Fruit fly (Drosophila melanogaster) whole organism, adult: Measurements from ENCODE around the gene 5-HT2B.
A peak's percentile ranks its signal among the peaks of the same experiment; 100 is the strongest.

ENCODE experiments used
- CG11617 ChIP-seq: fragments of 200-800 bp; sonication (Bioruptor generic); optimal IDR thresholded peaks from 2 replicates; lab custom pipeline; 2017; ENCODE audit warnings: mild to moderate bottlenecking, missing biosample characterization, missing genetic modification reagents, missing genetic modification characterization
- CG12768 ChIP-seq: fragments of 200-800 bp; sonication (Bioruptor generic); optimal IDR thresholded peaks from 2 replicates; lab custom pipeline; 2017; ENCODE audit warnings: missing biosample characterization, missing genetic modification characterization, mild to moderate bottlenecking, moderate library complexity, missing genetic modification reagents
- CG14711 ChIP-seq: fragments of 200-800 bp; sonication (Bioruptor generic); optimal IDR thresholded peaks from 2 replicates; lab custom pipeline; 2018; ENCODE audit warnings: missing biosample characterization, mild to moderate bottlenecking, missing genetic modification characterization, moderate library complexity
- CG1620 ChIP-seq: fragments of 200-800 bp; sonication (Bioruptor generic); optimal IDR thresholded peaks from 2 replicates; lab custom pipeline; 2016; ENCODE audit warnings: missing biosample characterization, missing genetic modification characterization
- CG33017 ChIP-seq: fragments of 200-800 bp; sonication (Bioruptor generic); optimal IDR thresholded peaks from 2 replicates; lab custom pipeline; 2018; ENCODE audit warnings: missing biosample characterization, mild to moderate bottlenecking, missing genetic modification characterization, moderate library complexity
- CG5204 ChIP-seq: fragments of 200-800 bp; sonication (Bioruptor generic); optimal IDR thresholded peaks from 2 replicates; lab custom pipeline; 2016; ENCODE audit warnings: missing biosample characterization, missing genetic modification characterization
- CG7045 ChIP-seq: fragments of 200-800 bp; sonication (Bioruptor generic); optimal IDR thresholded peaks from 2 replicates; lab custom pipeline; 2017; ENCODE audit warnings: missing biosample characterization, mild to moderate bottlenecking, missing genetic modification characterization
- CG7101 ChIP-seq: fragments of 200-800 bp; sonication (Bioruptor generic); optimal IDR thresholded peaks from 2 replicates; lab custom pipeline; 2018; ENCODE audit warnings: missing biosample characterization, mild to moderate bottlenecking, missing genetic modification characterization, moderate library complexity
- Clk ChIP-seq: fragments of 200-800 bp; sonication (Bioruptor generic); optimal IDR thresholded peaks from 2 replicates; lab custom pipeline; 2017; ENCODE audit warnings: missing biosample characterization, missing genetic modification characterization
- Crg-1 ChIP-seq: fragments of 200-800 bp; sonication (Bioruptor generic); optimal IDR thresholded peaks from 2 replicates; lab custom pipeline; 2016; ENCODE audit warnings: missing biosample characterization, missing genetic modification characterization
- Hr96 ChIP-seq: fragments of 200-800 bp; sonication (Bioruptor generic); optimal IDR thresholded peaks from 2 replicates; lab custom pipeline; 2016; ENCODE audit warnings: missing biosample characterization, missing genetic modification characterization
- Mnt ChIP-seq: fragments of 200-800 bp; sonication (Bioruptor generic); optimal IDR thresholded peaks from 2 replicates; lab custom pipeline; 2016; ENCODE audit warnings: missing biosample characterization, mild to moderate bottlenecking, missing genetic modification characterization
- bab1 ChIP-seq: fragments of 200-800 bp; sonication (Bioruptor generic); optimal IDR thresholded peaks from 3 replicates; lab custom pipeline; 2019; ENCODE audit warnings: missing biosample characterization, mild to moderate bottlenecking, missing genetic modification characterization, moderate library complexity
- cic ChIP-seq: fragments of 200-800 bp; sonication (Bioruptor generic); optimal IDR thresholded peaks from 2 replicates; lab custom pipeline; 2017; ENCODE audit warnings: missing biosample characterization, mild to moderate bottlenecking, missing genetic modification characterization, moderate library complexity
- cnc ChIP-seq, 2 experiments: fragments of >200 bp; optimal IDR thresholded peaks; 2 replicates each; lab custom pipeline; 2017
- kay ChIP-seq: fragments of 200-800 bp; sonication (Bioruptor generic); peaks from one replicate; lab custom pipeline; 2016; ENCODE audit warnings: missing biosample characterization, missing genetic modification characterization, borderline replicate concordance
- ovo ChIP-seq: fragments of 200-800 bp; sonication (Bioruptor generic); optimal IDR thresholded peaks from 2 replicates; lab custom pipeline; 2016; ENCODE audit warnings: missing biosample characterization, missing genetic modification characterization
- pad ChIP-seq: fragments of 200-800 bp; sonication (Bioruptor generic); optimal IDR thresholded peaks from 3 replicates; lab custom pipeline; 2017; ENCODE audit warnings: missing biosample characterization, missing genetic modification characterization, mild to moderate bottlenecking, moderate library complexity, missing genetic modification reagents
- tj ChIP-seq: fragments of 200-800 bp; sonication (Bioruptor generic); optimal IDR thresholded peaks from 3 replicates; lab custom pipeline; 2017; ENCODE audit warnings: missing biosample characterization, mild to moderate bottlenecking, missing genetic modification characterization, moderate library complexity
- toe ChIP-seq: fragments of 200-800 bp; sonication (Bioruptor generic); optimal IDR thresholded peaks from 2 replicates; lab custom pipeline; 2016; ENCODE audit warnings: missing biosample characterization, missing genetic modification characterization

Gene 5-HT2B

DNA sequence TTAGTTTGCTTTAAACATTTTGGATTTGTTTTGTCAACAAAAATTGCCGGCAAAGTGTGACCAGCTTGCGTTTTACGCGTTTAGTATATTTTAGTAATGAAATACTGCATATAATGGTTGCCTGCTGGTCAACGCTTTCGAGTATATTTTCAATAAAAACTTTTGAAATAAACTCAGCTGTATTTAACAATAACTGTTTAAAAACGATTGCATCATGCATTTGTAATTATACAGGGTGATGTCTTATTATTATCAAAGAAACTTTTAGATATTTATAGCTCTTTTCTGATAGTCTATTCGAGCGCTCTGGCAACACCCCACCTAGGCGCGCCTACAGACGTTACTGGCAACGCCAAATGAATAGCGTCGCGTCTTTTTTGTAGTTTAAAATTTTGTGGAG, 14.2 kb upstream of the 5-HT2B start, which contains the start of gene Cenp-C:
Cenp-C (plus strand) TSS at position 332 of the 400 bp plus-strand sequence.
- no peak for TF ChIP-seq pad (GFP tag; lab: Kevin White, UChicago)
- TF ChIP-seq tj: peak; percentile 29
- peak; percentile 46 for TF ChIP-seq CG14711 (tag; lab: Kevin White, UChicago)
- TF ChIP-seq toe: peak; percentile 59
- no peak for TF ChIP-seq CG12768 (GFP tag; lab: Kevin White, UChicago)
- peak; percentile 29 for TF ChIP-seq CG7101
- TF ChIP-seq CG11617: no peak
- TF ChIP-seq CG5204 (GFP tag; lab: Kevin White, UChicago): no peak
- no peak for TF ChIP-seq ovo (GFP tag; lab: Kevin White, UChicago)
- TF ChIP-seq kay: peak; percentile 7
- no peak for TF ChIP-seq CG1620 (GFP tag; lab: Kevin White, UChicago)
- peak; percentile 20 for TF ChIP-seq bab1 (GFP tag; lab: Kevin White, UChicago)
- peak; percentile 10 for TF ChIP-seq Hr96 (GFP tag; lab: Kevin White, UChicago)
- TF ChIP-seq CG7045 (GFP tag; lab: Kevin White, UChicago): no peak
- peak; percentile 32 for TF ChIP-seq Crg-1 (GFP tag; lab: Kevin White, UChicago)
- TF ChIP-seq Clk: no peak
- TF ChIP-seq cnc (optimal IDR thresholded peaks at IDR 0.05; lab: Kevin White, UChicago): no peak

DNA sequence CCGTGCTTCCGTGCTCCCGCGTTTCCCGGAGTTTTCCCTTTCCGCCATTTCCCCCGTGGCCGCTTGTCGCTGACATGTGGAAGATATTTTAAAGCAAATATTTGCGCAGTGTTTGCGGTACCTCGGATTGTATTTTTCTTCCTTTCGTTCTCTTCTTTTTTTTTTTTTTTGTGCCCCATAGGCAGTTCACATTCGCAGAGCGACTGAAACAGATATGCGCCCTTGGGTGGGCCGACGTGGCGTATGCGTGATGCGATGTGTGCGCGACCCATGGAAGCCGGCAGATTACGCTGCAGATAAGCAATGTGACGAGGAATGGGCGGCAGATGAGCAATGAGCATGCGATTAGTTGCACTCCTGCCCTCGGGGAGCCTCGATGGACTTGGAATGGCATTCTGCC, 9.9 kb downstream of the 5-HT2B start:
- TF ChIP-seq CG11617 (no peak), cnc (optimal IDR thresholded peaks at IDR 0.05; lab: Kevin White, UChicago) (no peak), Mnt (GFP tag; lab: Kevin White, UChicago) (no peak), CG7101 (no peak), bab1 (GFP tag; lab: Kevin White, UChicago) (no peak), pad (GFP tag; lab: Kevin White, UChicago) (no peak), CG12768 (GFP tag; lab: Kevin White, UChicago) (no peak), cic (GFP tag; lab: Kevin White, UChicago) (no peak), Clk (no peak), tj (no peak), CG7045 (GFP tag; lab: Kevin White, UChicago) (no peak), Hr96 (GFP tag; lab: Kevin White, UChicago) (no peak), CG1620 (GFP tag; lab: Kevin White, UChicago) (no peak), CG33017 (no peak)

DNA sequence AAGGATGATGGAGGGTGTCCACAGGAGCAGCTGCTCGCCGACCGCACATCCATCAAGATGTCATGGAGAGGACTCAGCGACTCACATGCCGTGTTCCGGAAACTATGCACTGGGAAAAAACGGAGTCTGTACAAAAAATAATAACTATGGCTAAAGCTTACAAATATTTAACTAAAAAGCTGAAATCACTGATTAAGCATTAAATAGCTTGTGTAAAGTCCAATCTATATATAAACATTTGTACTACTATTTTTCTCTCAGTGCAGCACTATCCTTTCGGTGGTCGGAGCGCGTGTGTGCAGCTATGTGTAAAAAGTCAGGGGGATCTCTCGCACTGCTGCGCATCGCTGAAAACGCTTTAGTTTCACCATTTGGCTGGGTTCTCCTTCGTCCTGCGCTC, 18.2 kb downstream of the 5-HT2B start:
- TF ChIP-seq CG12768 (GFP tag; lab: Kevin White, UChicago): no peak
- TF ChIP-seq CG5204 (GFP tag; lab: Kevin White, UChicago): peak; percentile 48

DNA sequence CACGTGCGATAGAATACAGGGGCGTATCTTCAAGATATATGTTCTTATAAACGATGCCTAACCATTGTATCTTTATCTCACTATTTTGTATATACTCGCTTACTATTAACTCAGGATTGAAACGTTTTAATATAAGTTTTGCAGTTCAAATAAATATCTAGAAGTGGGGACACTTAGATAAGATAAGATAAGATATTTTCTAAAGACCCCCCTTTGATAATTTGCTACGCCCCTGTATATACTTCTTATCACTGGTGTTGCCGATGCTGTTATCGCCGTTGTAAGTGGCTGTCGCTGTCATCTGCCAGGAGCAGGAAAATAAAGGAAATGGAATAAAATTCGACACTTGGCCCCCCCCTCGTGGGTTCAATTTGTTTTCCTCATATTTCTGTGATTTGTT, 38.1 kb downstream of the 5-HT2B start:
- TF ChIP-seq cnc (optimal IDR thresholded peaks at IDR 0.05; lab: Kevin White, UChicago) (no peak), Hr96 (GFP tag; lab: Kevin White, UChicago) (no peak), CG7045 (GFP tag; lab: Kevin White, UChicago) (no peak), Clk (no peak), cic (GFP tag; lab: Kevin White, UChicago) (no peak), ovo (GFP tag; lab: Kevin White, UChicago) (no peak), CG33017 (no peak), CG11617 (no peak), CG14711 (tag; lab: Kevin White, UChicago) (no peak), Crg-1 (GFP tag; lab: Kevin White, UChicago) (no peak), tj (no peak), toe (no peak), kay (no peak), pad (GFP tag; lab: Kevin White, UChicago) (no peak), CG5204 (GFP tag; lab: Kevin White, UChicago) (no peak), CG1620 (GFP tag; lab: Kevin White, UChicago) (no peak), Mnt (GFP tag; lab: Kevin White, UChicago) (no peak), CG7101 (no peak), CG12768 (GFP tag; lab: Kevin White, UChicago) (no peak)

DNA sequence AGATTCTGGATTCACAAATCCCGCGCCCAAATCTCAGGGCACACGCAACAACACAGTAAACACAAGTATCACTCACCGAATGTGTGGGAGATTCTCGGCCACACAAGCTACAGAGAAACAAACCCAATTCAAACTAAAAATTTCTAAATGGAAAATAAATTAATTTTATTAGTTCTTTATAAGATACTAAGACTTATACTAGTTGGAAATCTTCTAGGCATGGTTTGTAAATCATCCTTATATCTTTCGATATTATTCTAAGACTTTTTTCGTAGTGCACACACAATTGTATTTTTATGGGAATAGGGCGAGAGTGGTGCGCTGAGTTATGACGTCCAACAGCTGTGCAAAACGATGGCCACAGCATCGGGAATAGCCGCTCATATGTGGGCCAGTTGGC, 41.1 kb downstream of the 5-HT2B start:
- TF ChIP-seq ovo (GFP tag; lab: Kevin White, UChicago): no peak
- no peak for TF ChIP-seq Mnt (GFP tag; lab: Kevin White, UChicago)
- no peak for TF ChIP-seq pad (GFP tag; lab: Kevin White, UChicago)
- TF ChIP-seq bab1 (GFP tag; lab: Kevin White, UChicago): no peak
- TF ChIP-seq CG11617: no peak
- no peak for TF ChIP-seq CG7101
- TF ChIP-seq Crg-1 (GFP tag; lab: Kevin White, UChicago): no peak
- TF ChIP-seq tj: no peak
- no peak for TF ChIP-seq CG33017
- TF ChIP-seq toe: no peak
- no peak for TF ChIP-seq cic (GFP tag; lab: Kevin White, UChicago)

DNA sequence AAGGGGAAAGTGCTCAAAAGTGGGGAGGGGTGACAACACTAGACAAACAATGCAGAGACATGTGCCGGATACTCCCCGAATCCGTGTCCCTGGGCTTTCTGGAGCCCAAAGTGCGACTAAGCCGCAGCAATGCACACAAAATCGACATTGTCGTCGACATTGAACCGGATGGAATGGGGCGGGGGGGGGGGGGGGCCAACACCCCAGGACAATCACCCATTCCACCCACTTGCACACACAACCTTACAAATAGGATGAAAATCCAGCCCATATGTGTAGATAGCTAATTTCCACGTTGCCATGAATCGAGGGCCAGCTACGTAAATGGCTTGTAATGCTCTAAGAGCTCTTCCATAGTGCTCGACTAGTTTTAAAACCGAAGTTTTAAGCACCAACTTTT, 42.7 kb downstream of the 5-HT2B start:
- TF ChIP-seq Clk (no peak), cic (GFP tag; lab: Kevin White, UChicago) (no peak)

DNA sequence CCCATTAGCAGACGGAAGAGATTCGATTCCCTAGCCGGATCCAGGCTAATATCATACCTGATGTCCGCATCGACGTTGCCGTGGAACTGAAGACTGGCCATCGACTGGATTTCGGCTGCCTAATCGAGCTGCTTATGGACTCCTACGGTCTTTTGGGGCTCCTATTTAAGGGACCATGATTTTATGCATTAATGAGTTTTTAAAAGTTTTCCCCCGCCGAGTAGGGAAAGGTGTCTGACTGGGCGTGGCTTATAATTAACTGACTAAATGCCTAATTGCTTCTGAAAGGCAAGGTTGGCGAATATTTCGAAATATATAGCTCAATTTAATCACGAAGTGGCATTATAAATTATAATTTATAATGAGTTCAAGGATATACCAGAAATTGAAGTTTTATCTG, 57.8 kb downstream of the 5-HT2B start, which contains the start of gene Or85e:
Or85e (minus strand) TSS at position 101 of the 400 bp plus-strand sequence.
- TF ChIP-seq CG12768 (GFP tag; lab: Kevin White, UChicago): no peak
